Fruit fly (Drosophila melanogaster): Measurements from ENCODE around the gene mth.

mth gene

DNA sequence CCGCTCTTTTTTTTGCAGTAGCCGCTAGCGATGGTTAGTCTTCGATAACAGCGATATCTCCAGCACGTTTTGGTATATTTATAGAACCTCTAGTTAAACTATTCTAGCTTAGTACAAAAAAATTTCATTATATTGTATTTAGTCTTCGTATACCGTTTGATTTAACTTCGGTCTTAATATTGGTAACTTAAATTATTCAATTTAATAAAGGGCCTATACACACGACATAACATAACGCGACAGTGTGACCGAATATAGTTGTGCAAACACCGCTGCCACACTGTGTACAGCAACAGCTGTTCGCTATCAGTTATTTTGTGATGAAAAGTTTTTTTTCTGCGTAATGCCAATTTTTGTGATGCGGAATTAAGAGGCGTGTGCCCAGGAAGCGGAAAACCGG is 14.4 kb upstream of the mth start, which contains the start of the genes Cdc5 and CG1233 (continued):
- TF ChIP-seq CG12299 (tag; optimal IDR thresholded peaks at IDR 0.05) (peak; percentile 45), Mad (GFP tag; optimal IDR thresholded peaks at IDR 0.05) (peak; percentile 76), Myb (GFP tag; optimal IDR thresholded peaks at IDR 0.05) (peak; percentile 29), vvl (GFP tag; IDR thresholded peaks at IDR 0.05) (peak; percentile 69), CG12391 (tag; optimal IDR thresholded peaks at IDR 0.05) (peak; percentile 82), tin (GFP tag; optimal IDR thresholded peaks at IDR 0.05) (peak; percentile 19), CG1602 (GFP tag; optimal IDR thresholded peaks at IDR 0.05) (no peak), zen (tag; optimal IDR thresholded peaks at IDR 0.05) (peak; percentile 61), caup (GFP tag; optimal IDR thresholded peaks at IDR 0.05; ENCODE audit: severe bottlenecking) (no peak), trh (GFP tag; optimal IDR thresholded peaks at IDR 0.05) (no peak), CG12104 (GFP tag; optimal IDR thresholded peaks at IDR 0.05) (no peak), CG10274 (GFP tag; optimal IDR thresholded peaks at IDR 0.05) (no peak), CG7928 (GFP tag; optimal IDR thresholded peaks at IDR 0.05) (no peak), Dp (GFP tag; optimal IDR thresholded peaks at IDR 0.05) (peak; percentile 36), pb (GFP tag; optimal IDR thresholded peaks at IDR 0.05) (no peak), CG17829 (tag; optimal IDR thresholded peaks at IDR 0.05) (peak; percentile 71), gsb-n (tag; optimal IDR thresholded peaks at IDR 0.05) (no peak), lola (GFP tag; optimal IDR thresholded peaks at IDR 0.05) (peak in 1 of 3 experiments; percentile 70), nmo (GFP tag; optimal IDR thresholded peaks at IDR 0.05) (peak; percentile 78), stwl (tag; optimal IDR thresholded peaks at IDR 0.05) (peak; percentile 79), CG10267 (tag; optimal IDR thresholded peaks at IDR 0.05) (peak; percentile 71), CG2678 (tag; optimal IDR thresholded peaks at IDR 0.05) (no peak), Hr39 (optimal IDR thresholded peaks at IDR 0.05) (no peak), lmd (GFP tag; IDR thresholded peaks at IDR 0.05) (0 out of 2 replicates have a peak, but pooled peaks have one; percentile 18), yki (optimal IDR thresholded peaks at IDR 0.05) (no peak), phol (tag; optimal IDR thresholded peaks at IDR 0.05) (peak; percentile 80), disco-r (GFP tag; optimal IDR thresholded peaks at IDR 0.05) (no peak), Sry-δ (GFP tag; optimal IDR thresholded peaks at IDR 0.05) (peak; percentile 81), CG34376 (GFP tag; optimal IDR thresholded peaks at IDR 0.05) (peak; percentile 8), dm (GFP tag; optimal IDR thresholded peaks at IDR 0.05) (peak; percentile 38), Dref (GFP tag; IDR thresholded peaks at IDR 0.05) (peak; percentile 58), hbn (GFP tag; IDR thresholded peaks at IDR 0.05; ENCODE audit: partially characterized antibody) (peak; percentile 53; the same call in 1 of the 2 replicates), MESR4 (GFP tag; optimal IDR thresholded peaks at IDR 0.05) (peak; percentile 59), CG16813 (GFP tag; IDR thresholded peaks at IDR 0.05; ENCODE audit: partially characterized antibody) (peak; percentile 49; the same call in 1 of the 3 replicates), Doc3 (GFP tag; IDR thresholded peaks at IDR 0.05; ENCODE audit: partially characterized antibody) (0 out of 3 replicates have a peak, but pooled peaks have one; percentile 32), CG16863 (GFP tag; optimal IDR thresholded peaks at IDR 0.05) (peak; percentile 29), dmrt11E (tag; optimal IDR thresholded peaks at IDR 0.05) (peak; percentile 58), unc-4 (GFP tag; IDR thresholded peaks at IDR 0.05; ENCODE audit: partially characterized antibody) (peak; percentile 57; the same call in 1 of the 2 replicates), zfh1 (GFP tag; IDR thresholded peaks at IDR 0.05) (peak; percentile 63; the same call in 1 of the 3 replicates), CoRest (tag; optimal IDR thresholded peaks at IDR 0.05) (peak; percentile 30), CG9215 (GFP tag; IDR thresholded peaks at IDR 0.05) (0 out of 2 replicates have a peak, but pooled peaks have one; percentile 5), fd64A (GFP tag; optimal IDR thresholded peaks at IDR 0.05) (no peak), pho (GFP tag; optimal IDR thresholded peaks at IDR 0.05) (peak; percentile 50), row (GFP tag; IDR thresholded peaks at IDR 0.05) (peak; percentile 68), sqz (GFP tag; optimal IDR thresholded peaks at IDR 0.05) (peak; percentile 93), NFAT (GFP tag; IDR thresholded peaks at IDR 0.05) (0 out of 2 replicates have a peak, but pooled peaks have one; percentile 26), CG14710 (tag; optimal IDR thresholded peaks at IDR 0.05) (peak; percentile 84), oc (tag; optimal IDR thresholded peaks at IDR 0.05) (no peak), CG3847 (GFP tag; IDR thresholded peaks at IDR 0.05) (peak; percentile 77), inv (GFP tag; IDR thresholded peaks at IDR 0.05; ENCODE audit: partially characterized antibody) (peak; percentile 42)
